Fruit fly (Drosophila melanogaster) whole organism, adult: ENCODE measurements around the gene sky.

Experiments
- CG11617 ChIP-seq: fragments of 200-800 bp; sonication (Bioruptor generic); optimal IDR thresholded peaks from 2 replicates; lab custom pipeline; 2017; ENCODE audit warnings: mild to moderate bottlenecking, missing biosample characterization, missing genetic modification reagents, missing genetic modification characterization
- CG12768 ChIP-seq: fragments of 200-800 bp; sonication (Bioruptor generic); optimal IDR thresholded peaks from 2 replicates; lab custom pipeline; 2017; ENCODE audit warnings: missing biosample characterization, missing genetic modification characterization, mild to moderate bottlenecking, moderate library complexity, missing genetic modification reagents
- CG14711 ChIP-seq: fragments of 200-800 bp; sonication (Bioruptor generic); optimal IDR thresholded peaks from 2 replicates; lab custom pipeline; 2018; ENCODE audit warnings: missing biosample characterization, mild to moderate bottlenecking, missing genetic modification characterization, moderate library complexity
- CG1620 ChIP-seq: fragments of 200-800 bp; sonication (Bioruptor generic); optimal IDR thresholded peaks from 2 replicates; lab custom pipeline; 2016; ENCODE audit warnings: missing biosample characterization, missing genetic modification characterization
- CG33017 ChIP-seq: fragments of 200-800 bp; sonication (Bioruptor generic); optimal IDR thresholded peaks from 2 replicates; lab custom pipeline; 2018; ENCODE audit warnings: missing biosample characterization, mild to moderate bottlenecking, missing genetic modification characterization, moderate library complexity
- CG5204 ChIP-seq: fragments of 200-800 bp; sonication (Bioruptor generic); optimal IDR thresholded peaks from 2 replicates; lab custom pipeline; 2016; ENCODE audit warnings: missing biosample characterization, missing genetic modification characterization
- CG7045 ChIP-seq: fragments of 200-800 bp; sonication (Bioruptor generic); optimal IDR thresholded peaks from 2 replicates; lab custom pipeline; 2017; ENCODE audit warnings: missing biosample characterization, mild to moderate bottlenecking, missing genetic modification characterization
- CG7101 ChIP-seq: fragments of 200-800 bp; sonication (Bioruptor generic); optimal IDR thresholded peaks from 2 replicates; lab custom pipeline; 2018; ENCODE audit warnings: missing biosample characterization, mild to moderate bottlenecking, missing genetic modification characterization, moderate library complexity
- Clk ChIP-seq: fragments of 200-800 bp; sonication (Bioruptor generic); optimal IDR thresholded peaks from 2 replicates; lab custom pipeline; 2017; ENCODE audit warnings: missing biosample characterization, missing genetic modification characterization
- Crg-1 ChIP-seq: fragments of 200-800 bp; sonication (Bioruptor generic); optimal IDR thresholded peaks from 2 replicates; lab custom pipeline; 2016; ENCODE audit warnings: missing biosample characterization, missing genetic modification characterization
- Hr96 ChIP-seq: fragments of 200-800 bp; sonication (Bioruptor generic); optimal IDR thresholded peaks from 2 replicates; lab custom pipeline; 2016; ENCODE audit warnings: missing biosample characterization, missing genetic modification characterization
- Mnt ChIP-seq: fragments of 200-800 bp; sonication (Bioruptor generic); optimal IDR thresholded peaks from 2 replicates; lab custom pipeline; 2016; ENCODE audit warnings: missing biosample characterization, mild to moderate bottlenecking, missing genetic modification characterization
- bab1 ChIP-seq: fragments of 200-800 bp; sonication (Bioruptor generic); optimal IDR thresholded peaks from 3 replicates; lab custom pipeline; 2019; ENCODE audit warnings: missing biosample characterization, mild to moderate bottlenecking, missing genetic modification characterization, moderate library complexity
- cic ChIP-seq: fragments of 200-800 bp; sonication (Bioruptor generic); optimal IDR thresholded peaks from 2 replicates; lab custom pipeline; 2017; ENCODE audit warnings: missing biosample characterization, mild to moderate bottlenecking, missing genetic modification characterization, moderate library complexity
- cnc ChIP-seq, 2 experiments: fragments of >200 bp; optimal IDR thresholded peaks; 2 replicates each; lab custom pipeline; 2017
- kay ChIP-seq: fragments of 200-800 bp; sonication (Bioruptor generic); peaks from one replicate; lab custom pipeline; 2016; ENCODE audit warnings: missing biosample characterization, missing genetic modification characterization, borderline replicate concordance
- ovo ChIP-seq: fragments of 200-800 bp; sonication (Bioruptor generic); optimal IDR thresholded peaks from 2 replicates; lab custom pipeline; 2016; ENCODE audit warnings: missing biosample characterization, missing genetic modification characterization
- pad ChIP-seq: fragments of 200-800 bp; sonication (Bioruptor generic); optimal IDR thresholded peaks from 3 replicates; lab custom pipeline; 2017; ENCODE audit warnings: missing biosample characterization, missing genetic modification characterization, mild to moderate bottlenecking, moderate library complexity, missing genetic modification reagents
- tj ChIP-seq: fragments of 200-800 bp; sonication (Bioruptor generic); optimal IDR thresholded peaks from 3 replicates; lab custom pipeline; 2017; ENCODE audit warnings: missing biosample characterization, mild to moderate bottlenecking, missing genetic modification characterization, moderate library complexity
- toe ChIP-seq: fragments of 200-800 bp; sonication (Bioruptor generic); optimal IDR thresholded peaks from 2 replicates; lab custom pipeline; 2016; ENCODE audit warnings: missing biosample characterization, missing genetic modification characterization

Gene sky

DNA sequence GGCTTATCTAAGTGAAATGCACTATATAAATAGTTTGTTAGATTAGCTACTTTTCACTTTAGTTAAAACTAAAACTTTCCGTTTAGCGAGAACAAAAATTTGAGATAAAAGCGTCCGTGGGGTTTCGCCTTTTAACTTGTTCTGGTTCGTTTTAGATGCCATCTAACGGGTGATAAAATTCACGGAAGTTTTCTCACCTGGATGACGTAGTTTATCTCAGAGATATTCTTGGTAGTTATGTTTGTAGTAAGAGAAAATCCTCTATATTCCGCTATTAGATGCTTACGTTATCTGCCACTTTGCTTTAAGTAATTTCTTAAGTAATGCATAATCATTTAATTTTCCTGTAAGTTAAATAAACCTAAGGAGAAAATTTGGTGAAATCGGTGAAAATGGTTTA is 15.3 kb upstream of the sky start, which contains the start of gene CG9270:
TSS of gene CG9270 (minus strand) at position 101 of the 400 bp plus-strand sequence.
- TF ChIP-seq CG7101 (no peak), CG33017 (tag; lab: Kevin White, UChicago) (no peak), ovo (GFP tag; lab: Kevin White, UChicago) (no peak), Crg-1 (GFP tag; lab: Kevin White, UChicago) (no peak), cic (GFP tag; lab: Kevin White, UChicago) (no peak)

DNA sequence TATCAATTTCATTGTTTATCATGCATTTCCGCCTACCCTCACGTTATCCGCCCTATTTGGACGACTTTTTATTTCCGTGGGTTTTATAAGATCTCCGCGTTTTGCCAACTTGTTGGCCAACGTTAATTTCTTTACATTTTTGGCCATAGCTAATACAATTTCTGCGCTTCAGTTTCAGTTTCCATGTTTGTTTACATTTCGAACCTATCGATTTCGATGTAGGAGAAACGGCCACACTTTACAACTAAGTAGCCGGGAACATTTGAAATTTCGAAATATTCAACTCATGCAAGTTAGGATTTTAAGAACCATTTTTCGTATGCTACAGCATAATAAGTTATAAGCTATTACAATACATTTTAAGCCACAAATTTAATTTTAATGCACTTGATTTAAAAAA is 8.9 kb upstream of the sky start, which contains the start of gene Nthl1:
TSS of gene Nthl1 (minus strand) at position 208 of the 400 bp plus-strand sequence.
- no peak for TF ChIP-seq tj
- TF ChIP-seq bab1 (GFP tag; lab: Kevin White, UChicago) = no peak
- TF ChIP-seq cic (GFP tag; lab: Kevin White, UChicago) = no peak
- TF ChIP-seq kay (GFP tag; lab: Kevin White, UChicago) = no peak
- no peak for TF ChIP-seq toe
- TF ChIP-seq CG5204 (GFP tag; lab: Kevin White, UChicago) = no peak
- TF ChIP-seq CG7045 (GFP tag; lab: Kevin White, UChicago) = no peak
- no peak for TF ChIP-seq Mnt (GFP tag; lab: Kevin White, UChicago)

- peak; percentile 92 for TF ChIP-seq kay (GFP tag; lab: Kevin White, UChicago)
- no peak for TF ChIP-seq CG1620 (GFP tag; lab: Kevin White, UChicago)
Measured at dm6 chr2L:20925975-20926374, 7.2 kb upstream of the sky start, which contains the start of gene RPA2. Gene RPA2, minus strand, starts transcription at chr2L:20926147.

DNA sequence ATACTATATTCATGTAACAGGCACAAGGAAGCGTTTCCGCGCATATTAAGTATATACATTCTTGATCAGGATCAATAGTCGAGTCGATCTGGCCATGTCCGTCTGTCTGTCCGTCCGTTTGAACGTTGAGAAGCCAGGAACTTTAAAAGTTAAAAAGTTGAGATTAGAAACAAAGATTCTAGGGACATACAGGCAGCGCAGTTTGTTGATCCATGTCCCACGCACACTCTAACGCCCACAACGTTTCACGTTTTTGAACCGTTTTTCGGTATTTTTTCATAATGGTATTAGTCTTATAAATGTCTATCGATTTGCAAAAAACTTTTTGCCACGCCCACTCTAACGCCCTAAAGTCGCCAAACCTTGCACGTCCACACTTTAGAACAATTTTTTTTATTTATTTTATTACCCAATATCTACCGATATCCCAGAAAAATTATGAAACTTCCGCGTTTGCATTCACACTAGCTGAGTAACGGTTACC is 4.4 kb upstream of the sky start:
- TF ChIP-seq cnc (optimal IDR thresholded peaks at IDR 0.05; lab: Kevin White, UChicago) = no peak
- no peak for TF ChIP-seq CG7045 (GFP tag; lab: Kevin White, UChicago)
- TF ChIP-seq toe = no peak
- TF ChIP-seq CG1620 (GFP tag; lab: Kevin White, UChicago) = no peak
- TF ChIP-seq CG5204 (GFP tag; lab: Kevin White, UChicago) = no peak
- no peak for TF ChIP-seq Hr96
- no peak for TF ChIP-seq bab1 (GFP tag; lab: Kevin White, UChicago)
- no peak for TF ChIP-seq ovo (GFP tag; lab: Kevin White, UChicago)
- TF ChIP-seq CG11617 (GFP tag; lab: Kevin White, UChicago) = no peak
- TF ChIP-seq CG7101 = no peak
- no peak for TF ChIP-seq tj
- no peak for TF ChIP-seq CG12768 (GFP tag; lab: Kevin White, UChicago)
- TF ChIP-seq CG14711 (tag; lab: Kevin White, UChicago) = no peak
- TF ChIP-seq Clk = no peak
- no peak for TF ChIP-seq kay (GFP tag; lab: Kevin White, UChicago)

DNA sequence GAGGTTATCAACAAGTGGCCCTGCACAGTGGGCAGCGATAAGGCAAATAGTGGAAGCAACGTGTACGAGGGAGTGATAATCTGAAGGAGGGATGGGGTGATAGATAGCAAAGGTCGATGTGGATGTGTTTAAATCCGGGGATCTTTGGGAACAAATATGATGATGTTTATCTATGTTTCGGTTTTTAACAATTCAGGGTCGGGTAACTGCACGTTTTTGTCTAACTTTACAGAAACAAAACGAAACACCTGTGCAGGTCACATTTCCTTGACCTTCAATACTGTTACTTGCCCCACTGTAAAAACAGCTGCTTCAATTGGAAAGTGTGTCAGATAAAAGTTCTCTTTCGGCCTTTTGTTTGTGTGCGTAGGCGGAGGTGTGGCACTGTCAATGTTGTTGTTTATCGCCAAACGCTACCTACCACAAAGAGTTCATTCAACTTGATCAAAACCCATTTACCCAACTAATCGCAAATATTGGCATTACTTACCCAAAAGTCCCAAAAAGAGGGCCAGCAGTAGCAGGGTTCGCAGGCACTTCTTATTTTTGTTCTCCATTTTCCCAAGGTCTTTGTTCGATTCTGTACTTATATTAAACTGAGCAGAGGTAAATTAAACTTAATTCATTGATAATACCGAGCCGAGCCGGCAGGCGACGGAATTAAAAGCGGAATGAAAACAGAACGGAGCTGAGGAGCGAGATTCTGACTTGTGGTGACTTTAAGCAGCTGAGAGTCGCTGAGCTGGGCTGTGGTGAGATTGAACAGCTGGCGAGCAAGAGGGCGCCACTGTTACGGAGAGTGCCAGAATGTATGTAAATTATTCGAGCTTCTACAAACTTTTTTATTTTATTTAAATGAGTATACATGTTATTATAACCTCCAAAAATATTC is 3.7 kb upstream of the sky start, which contains the start of gene Mtp:
TSS of gene Mtp (minus strand) at position 681 of the 892 bp plus-strand sequence.
- TF ChIP-seq CG1620 (GFP tag; lab: Kevin White, UChicago) = peak; percentile 37
- TF ChIP-seq Clk = no peak
- peak; percentile 22 for TF ChIP-seq Mnt (GFP tag; lab: Kevin White, UChicago)
- peak; percentile 42 for TF ChIP-seq kay (GFP tag; lab: Kevin White, UChicago)
- peak; percentile 3 for TF ChIP-seq CG14711 (tag; lab: Kevin White, UChicago)
- peak; percentile 45 for TF ChIP-seq CG12768 (GFP tag; lab: Kevin White, UChicago)
- TF ChIP-seq CG5204 (GFP tag; lab: Kevin White, UChicago) = no peak
- peak; percentile 68 for TF ChIP-seq CG7101
- TF ChIP-seq tj = peak; percentile 12
- TF ChIP-seq CG7045 (GFP tag; lab: Kevin White, UChicago) = peak; percentile 63
- TF ChIP-seq CG33017 (tag; lab: Kevin White, UChicago) = peak; percentile 48
- peak; percentile 46 for TF ChIP-seq toe
- TF ChIP-seq Hr96 = peak; percentile 64
- peak; percentile 66 for TF ChIP-seq CG11617 (GFP tag; lab: Kevin White, UChicago)
- no peak for TF ChIP-seq ovo (GFP tag; lab: Kevin White, UChicago)
- peak; percentile 32 for TF ChIP-seq cic (GFP tag; lab: Kevin White, UChicago)
- no peak for TF ChIP-seq cnc (optimal IDR thresholded peaks at IDR 0.05; lab: Kevin White, UChicago)
- peak; percentile 69 for TF ChIP-seq bab1 (GFP tag; lab: Kevin White, UChicago)
- TF ChIP-seq Crg-1 (GFP tag; lab: Kevin White, UChicago) = peak; percentile 21
- peak; percentile 9 for TF ChIP-seq pad (GFP tag; lab: Kevin White, UChicago)

- TF ChIP-seq Mnt (GFP tag; lab: Kevin White, UChicago) (peak; percentile 46), Clk (peak; percentile 46), CG7101 (peak; percentile 69), CG11617 (GFP tag; lab: Kevin White, UChicago) (peak; percentile 63), CG12768 (GFP tag; lab: Kevin White, UChicago) (no peak), pad (GFP tag; lab: Kevin White, UChicago) (no peak), CG7045 (GFP tag; lab: Kevin White, UChicago) (peak; percentile 72), Hr96 (peak; percentile 68), CG33017 (tag; lab: Kevin White, UChicago) (peak; percentile 79), toe (peak; percentile 72), tj (peak; percentile 35), bab1 (GFP tag; lab: Kevin White, UChicago) (peak; percentile 85), ovo (GFP tag; lab: Kevin White, UChicago) (no peak), CG1620 (GFP tag; lab: Kevin White, UChicago) (no peak), cic (GFP tag; lab: Kevin White, UChicago) (peak; percentile 8), CG14711 (tag; lab: Kevin White, UChicago) (no peak)
Measured at dm6 chr2L:20918056-20918674, 566 bp downstream of the sky start.
